Fruit fly (Drosophila melanogaster): ENCODE data around the gene CG14692.
A peak's percentile ranks its signal among the peaks of the same experiment; 100 is the strongest.

Gene CG14692

dm6 chr3R:10767526-10767925 is 36.2 kb downstream of the CG14692 start, which contains the start of gene TfIIFbeta (continued):
- TF ChIP-seq crp (GFP tag; optimal IDR thresholded peaks at IDR 0.05) = no peak

dm6 chr3R:10761980-10762379 is 41.8 kb downstream of the CG14692 start:
- no peak for TF ChIP-seq CrebB (tag; optimal IDR thresholded peaks at IDR 0.05)
- TF ChIP-seq Aef1 (GFP tag; IDR thresholded peaks at IDR 0.05) = peak; percentile 19; the same call in 1 of the 3 replicates
- peak; percentile 3 to 94 for TF ChIP-seq Pdp1 (GFP tag; optimal IDR thresholded peaks at IDR 0.05)
- peak; percentile 8; the same call in 1 of the 2 replicates for TF ChIP-seq Xrp1 (GFP tag; IDR thresholded peaks at IDR 0.05)
- peak; percentile 41; the same call in 1 of the 3 replicates for TF ChIP-seq CG34422 (GFP tag; IDR thresholded peaks at IDR 0.05)
- TF ChIP-seq p53 (GFP tag; optimal IDR thresholded peaks at IDR 0.05) = no peak
- peak; percentile 18 for TF ChIP-seq gro (GFP tag; optimal IDR thresholded peaks at IDR 0.05)
- TF ChIP-seq slbo (GFP tag; IDR thresholded peaks at IDR 0.05) = peak; percentile 57
- TF ChIP-seq D (optimal IDR thresholded peaks at IDR 0.05) = no peak
- TF ChIP-seq D (GFP tag; optimal IDR thresholded peaks at IDR 0.05) = peak; percentile 16
- no peak for TF ChIP-seq ken (GFP tag; IDR thresholded peaks at IDR 0.05)
- TF ChIP-seq pan (optimal IDR thresholded peaks at IDR 0.05) = no peak
- peak in 1 of 2 experiments; percentile 29 for TF ChIP-seq pan (GFP tag; optimal IDR thresholded peaks at IDR 0.05 in 1 of 2, IDR thresholded peaks at IDR 0.05 in 1 of 2)
- 0 out of 2 replicates have a peak, but pooled peaks have one; percentile 3 for TF ChIP-seq CG16779 (GFP tag; IDR thresholded peaks at IDR 0.05)
- TF ChIP-seq cas (GFP tag; IDR thresholded peaks at IDR 0.05) = no peak
- TF ChIP-seq CG14441 (GFP tag; IDR thresholded peaks at IDR 0.05) = 0 out of 2 replicates have a peak, but pooled peaks have one; percentile 20
- no peak for TF ChIP-seq shn (GFP tag; optimal IDR thresholded peaks at IDR 0.05)
- TF ChIP-seq Rfx (GFP tag; IDR thresholded peaks at IDR 0.05) = peak; percentile 53
- 0 out of 2 replicates have a peak, but pooled peaks have one; percentile 15 for TF ChIP-seq H2.0 (GFP tag; IDR thresholded peaks at IDR 0.05)
- peak; percentile 50 for TF ChIP-seq Ets65A (GFP tag)
- TF ChIP-seq Camta (GFP tag; optimal IDR thresholded peaks at IDR 0.05) = no peak
- no peak for TF ChIP-seq kni (GFP tag; optimal IDR thresholded peaks at IDR 0.05)
- peak; percentile 24 for TF ChIP-seq Xbp1 (GFP tag; optimal IDR thresholded peaks at IDR 0.05)
- peak; percentile 21; the same call in 1 of the 2 replicates for TF ChIP-seq CG9932 (GFP tag; IDR thresholded peaks at IDR 0.05)
- no peak for TF ChIP-seq gem (tag; optimal IDR thresholded peaks at IDR 0.05)
- no peak for TF ChIP-seq unc-4 (GFP tag; IDR thresholded peaks at IDR 0.05; ENCODE audit: partially characterized antibody)
- TF ChIP-seq Ptx1 (GFP tag; IDR thresholded peaks at IDR 0.05) = 0 out of 2 replicates have a peak, but pooled peaks have one; percentile 28
- TF ChIP-seq lilli (GFP tag; optimal IDR thresholded peaks at IDR 0.05) = peak; percentile 33
- no peak for TF ChIP-seq Fer1 (GFP tag; optimal IDR thresholded peaks at IDR 0.05)
- TF ChIP-seq chm (GFP tag; IDR thresholded peaks at IDR 0.05) = no peak
- no peak for TF ChIP-seq crol (GFP tag; IDR thresholded peaks at IDR 0.05)
- peak; percentile 60 for TF ChIP-seq CG32532 (GFP tag; IDR thresholded peaks at IDR 0.05)
- TF ChIP-seq hkb (optimal IDR thresholded peaks at IDR 0.05) = no peak
- TF ChIP-seq hkb (GFP tag; IDR thresholded peaks at IDR 0.05) = peak; percentile 51; the same call in 1 of the 2 replicates
- TF ChIP-seq B-H1 (GFP tag; IDR thresholded peaks at IDR 0.05) = no peak
- no peak for TF ChIP-seq Elba2 (GFP tag; optimal IDR thresholded peaks at IDR 0.05)
- no peak for TF ChIP-seq CG8765 (GFP tag; IDR thresholded peaks at IDR 0.05)
- TF ChIP-seq CG13624 (GFP tag; optimal IDR thresholded peaks at IDR 0.05) = peak; percentile 35
- peak; percentile 25; the same call in 1 of the 3 replicates for TF ChIP-seq dysf (GFP tag; IDR thresholded peaks at IDR 0.05)
- peak; percentile 85 for TF ChIP-seq Med (GFP tag)
- TF ChIP-seq ara (GFP tag; IDR thresholded peaks at IDR 0.05) = 0 out of 2 replicates have a peak, but pooled peaks have one; percentile 36
- peak; percentile 21; the same call in 1 of the 3 replicates for TF ChIP-seq tgo (GFP tag; IDR thresholded peaks at IDR 0.05)
- peak; percentile 68 for TF ChIP-seq grau (tag; optimal IDR thresholded peaks at IDR 0.05)
- TF ChIP-seq al (GFP tag; IDR thresholded peaks at IDR 0.05) = peak; percentile 23; the same call in 1 of the 2 replicates
- TF ChIP-seq Sox100B (GFP tag; optimal IDR thresholded peaks at IDR 0.05) = no peak
- peak; percentile 46 for TF ChIP-seq row (GFP tag; IDR thresholded peaks at IDR 0.05)
- no peak for TF ChIP-seq CG9609 (GFP tag; optimal IDR thresholded peaks at IDR 0.05)
- no peak for TF ChIP-seq pho (GFP tag; optimal IDR thresholded peaks at IDR 0.05)
- TF ChIP-seq CG11456 (GFP tag; IDR thresholded peaks at IDR 0.05) = 0 out of 3 replicates have a peak, but pooled peaks have one; percentile 13
- TF ChIP-seq ftz-f1 (GFP tag; optimal IDR thresholded peaks at IDR 0.05) = no peak
